Worm (Caenorhabditis elegans) whole organism, late embryonic: ENCODE measurements around the gene pdfr-1.

Experiments used
- ceh-19 ChIP-seq: fragments of 200-800 bp; sonication (Bioruptor generic); optimal IDR thresholded peaks from 2 replicates; lab custom pipeline; 2018; ENCODE audit warnings: mild to moderate bottlenecking, missing genetic modification characterization, missing compliant biosample characterization
- ets-4 ChIP-seq: sonication (generic microtip); optimal IDR thresholded peaks from 2 replicates; lab custom pipeline; 2016; ENCODE audit warnings: missing genetic modification characterization, missing compliant biosample characterization
- fkh-10 ChIP-seq: fragments of 150-350 bp; optimal IDR thresholded peaks from 2 replicates; lab custom pipeline; 2014; ENCODE audit warnings: missing biosample characterization, missing genetic modification reagents, missing genetic modification characterization

DNA sequence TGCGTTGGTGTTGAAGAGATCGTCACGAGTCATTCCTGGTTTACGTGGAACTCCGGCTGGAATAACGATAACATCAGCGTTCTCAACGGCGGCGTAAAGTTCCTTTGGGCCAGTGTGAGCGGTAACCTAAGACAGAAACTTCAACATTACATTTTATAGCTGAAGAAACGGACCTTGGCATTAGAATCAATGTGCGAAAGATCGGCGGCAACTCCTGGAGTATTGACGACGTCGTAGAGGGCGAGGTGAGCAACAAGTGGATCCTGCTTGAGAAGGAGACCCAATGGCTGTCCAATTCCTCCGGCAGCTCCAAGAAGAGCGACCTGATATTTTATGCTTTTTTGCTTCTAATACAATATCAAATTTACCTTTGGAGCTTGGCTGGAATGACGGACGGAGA, 44.2 kb downstream of the pdfr-1 start:
- TF ChIP-seq ets-4 (tag; lab: Kevin White, UChicago) (no peak), ceh-19 (GFP tag; lab: Kevin White, UChicago) (no peak), fkh-10 (GFP tag; lab: Kevin White, UChicago) (no peak)
